Fruit fly (Drosophila melanogaster) whole organism, embryonic: ENCODE data around the gene Cap-D2.

ENCODE experiments used
- CG10321 ChIP-seq: fragments of 200-800 bp; sonication (Bioruptor generic); IDR thresholded peaks from 2 replicates; pipeline ENCODE4 v1.3.6; 2022; ENCODE audit warnings: missing biosample characterization, missing genetic modification characterization
- CG10979 ChIP-seq: fragments of 200-800 bp; sonication (Bioruptor generic); optimal IDR thresholded peaks from 2 replicates; lab custom pipeline; 2018; ENCODE audit warnings: missing biosample characterization, mild to moderate bottlenecking, missing genetic modification characterization, moderate library complexity
- CG11085 ChIP-seq: fragments of 200-800 bp; sonication (Bioruptor generic); IDR thresholded peaks from 2 replicates; pipeline ENCODE4 v1.3.6; 2022; ENCODE audit warnings: missing biosample characterization, missing genetic modification characterization
- CG11398 ChIP-seq: fragments of 200-800 bp; sonication (Bioruptor generic); optimal IDR thresholded peaks from 2 replicates; lab custom pipeline; 2016; ENCODE audit warnings: missing biosample characterization, missing genetic modification characterization
- CG11504 ChIP-seq: fragments of 200-800 bp; sonication (Bioruptor generic); optimal IDR thresholded peaks from 3 replicates; lab custom pipeline; 2019; ENCODE audit warnings: missing biosample characterization, mild to moderate bottlenecking, missing genetic modification characterization, moderate library complexity
- CG13296 ChIP-seq: fragments of 200-800 bp; sonication (Bioruptor generic); optimal IDR thresholded peaks from 3 replicates; lab custom pipeline; 2018; ENCODE audit warnings: missing biosample characterization, mild to moderate bottlenecking, missing genetic modification characterization
- CG13775 ChIP-seq: fragments of 200-800 bp; sonication (Bioruptor generic); optimal IDR thresholded peaks from 3 replicates; lab custom pipeline; 2017; ENCODE audit warnings: missing biosample characterization, mild to moderate bottlenecking, missing genetic modification characterization
- CG14860 ChIP-seq: fragments of 200-800 bp; sonication (Bioruptor generic); IDR thresholded peaks from 3 replicates; pipeline ENCODE4 v1.3.6; 2022; ENCODE audit warnings: missing biosample characterization, missing genetic modification characterization; ENCODE audit not compliant: partially characterized antibody
- CG17328 ChIP-seq: fragments of 200-800 bp; sonication (Bioruptor generic); IDR thresholded peaks from 2 replicates; pipeline ENCODE4 v1.3.6; 2022; ENCODE audit warnings: missing biosample characterization, missing genetic modification characterization
- CG2712 ChIP-seq: fragments of 200-800 bp; optimal IDR thresholded peaks from 3 replicates; lab custom pipeline; 2019; ENCODE audit warnings: missing biosample characterization, mild to moderate bottlenecking, missing genetic modification characterization, moderate library complexity
- CG3281 ChIP-seq: fragments of 200-800 bp; sonication (Bioruptor generic); optimal IDR thresholded peaks from 3 replicates; lab custom pipeline; 2017; ENCODE audit warnings: missing biosample characterization, mild to moderate bottlenecking, missing genetic modification characterization
- CG6765 ChIP-seq: fragments of 200-800 bp; sonication (Bioruptor generic); optimal IDR thresholded peaks from 3 replicates; lab custom pipeline; 2017; ENCODE audit warnings: missing biosample characterization, mild to moderate bottlenecking, missing genetic modification characterization
- CG7745 ChIP-seq: fragments of 200-800 bp; sonication (Bioruptor generic); optimal IDR thresholded peaks from 2 replicates; lab custom pipeline; 2018; ENCODE audit warnings: missing biosample characterization, mild to moderate bottlenecking, missing genetic modification characterization, moderate library complexity
- CG9817 ChIP-seq: fragments of 200-800 bp; sonication (Bioruptor generic); optimal IDR thresholded peaks from 2 replicates; lab custom pipeline; 2018; ENCODE audit warnings: missing biosample characterization, mild to moderate bottlenecking, missing genetic modification characterization, moderate library complexity
- H2.0 ChIP-seq: fragments of 200-800 bp; sonication (Bioruptor generic); IDR thresholded peaks from 2 replicates; pipeline ENCODE4 v1.3.6; 2022; ENCODE audit warnings: missing biosample characterization, missing genetic modification characterization
- HLHmδ ChIP-seq: fragments of 200-800 bp; sonication (Bioruptor generic); optimal IDR thresholded peaks from 2 replicates; lab custom pipeline; 2018; ENCODE audit warnings: missing biosample characterization, mild to moderate bottlenecking, missing genetic modification characterization, moderate library complexity
- HmgD ChIP-seq: fragments of 200-800 bp; sonication (Bioruptor generic); optimal IDR thresholded peaks from 3 replicates; lab custom pipeline; 2016; ENCODE audit warnings: missing biosample characterization, missing genetic modification characterization
- Hmr ChIP-seq: fragments of 200-800 bp; sonication (Bioruptor generic); optimal IDR thresholded peaks from 3 replicates; lab custom pipeline; 2017; ENCODE audit warnings: mild to moderate bottlenecking, missing biosample characterization, missing genetic modification reagents, missing genetic modification characterization
- Hmx ChIP-seq: fragments of 200-800 bp; sonication (Bioruptor generic); optimal IDR thresholded peaks from 2 replicates; lab custom pipeline; 2016; ENCODE audit warnings: missing biosample characterization, missing genetic modification characterization
- Lim3 ChIP-seq: fragments of 200-800 bp; sonication (Bioruptor generic); IDR thresholded peaks from 2 replicates; pipeline ENCODE4 v1.3.6; 2022; ENCODE audit warnings: missing biosample characterization, missing genetic modification characterization
- Max ChIP-seq: fragments of 200-800 bp; sonication (Bioruptor generic); optimal IDR thresholded peaks from 2 replicates; lab custom pipeline; 2016; ENCODE audit warnings: missing biosample characterization, mild to moderate bottlenecking, missing genetic modification characterization
- Med ChIP-seq: fragments of 200-800 bp; sonication (Bioruptor generic); peaks from one replicate; lab custom pipeline; 2016; ENCODE audit warnings: missing biosample characterization, missing genetic modification characterization, mild to moderate bottlenecking, inconsistent platforms, moderate library complexity
- Optix ChIP-seq: fragments of 200-800 bp; sonication (Bioruptor generic); IDR thresholded peaks from 3 replicates; pipeline ENCODE4 v1.3.6; 2022; ENCODE audit warnings: missing biosample characterization, missing genetic modification characterization
- Ptx1 ChIP-seq: fragments of 200-800 bp; sonication (Bioruptor generic); IDR thresholded peaks from 2 replicates; pipeline ENCODE4 v1.3.6; 2022; ENCODE audit warnings: missing biosample characterization, missing genetic modification characterization
- Ssrp ChIP-seq: fragments of 200-800 bp; sonication (Bioruptor generic); optimal IDR thresholded peaks from 2 replicates; lab custom pipeline; 2018; ENCODE audit warnings: missing biosample characterization, mild to moderate bottlenecking, missing genetic modification characterization, moderate library complexity
- Xrp1 ChIP-seq: fragments of 200-800 bp; sonication (Bioruptor generic); IDR thresholded peaks from 2 replicates; pipeline ENCODE4 v1.3.6; 2022; ENCODE audit warnings: missing biosample characterization, missing genetic modification characterization
- aop ChIP-seq: fragments of 200-800 bp; sonication (Bioruptor generic); IDR thresholded peaks from 2 replicates; pipeline ENCODE4 v1.3.6; 2022; ENCODE audit warnings: missing biosample characterization, missing genetic modification characterization
- ap ChIP-seq: fragments of 200-800 bp; sonication (Bioruptor generic); IDR thresholded peaks from 2 replicates; pipeline ENCODE4 v1.3.6; 2022; ENCODE audit warnings: missing biosample characterization, missing genetic modification characterization
- az2 ChIP-seq: fragments of 200-800 bp; sonication (Bioruptor generic); optimal IDR thresholded peaks from 3 replicates; lab custom pipeline; 2016; ENCODE audit warnings: missing biosample characterization, missing genetic modification characterization
- bbx ChIP-seq: fragments of 200-800 bp; sonication (Bioruptor generic); IDR thresholded peaks from 2 replicates; pipeline ENCODE4 v1.3.6; 2022; ENCODE audit warnings: missing biosample characterization, missing genetic modification characterization; ENCODE audit not compliant: partially characterized antibody
- bsh ChIP-seq, 2 experiments: fragments of 200-800 bp; sonication (Bioruptor generic); optimal IDR thresholded peaks; 2 replicates each; lab custom pipeline; 2017 to 2018; ENCODE audit warnings: mild to moderate bottlenecking in 2 of 2, missing biosample characterization in 2 of 2, missing genetic modification characterization in 2 of 2, moderate library complexity in 1 of 2
- btn ChIP-seq: fragments of 200-800 bp; sonication (Bioruptor generic); optimal IDR thresholded peaks from 2 replicates; lab custom pipeline; 2016; ENCODE audit warnings: missing biosample characterization, missing genetic modification characterization
- cas ChIP-seq: fragments of 200-800 bp; sonication (Bioruptor generic); IDR thresholded peaks from 2 replicates; pipeline ENCODE4 v1.3.6; 2022; ENCODE audit warnings: missing biosample characterization, missing genetic modification characterization
- corto ChIP-seq: fragments of 200-800 bp; sonication (Bioruptor generic); optimal IDR thresholded peaks from 2 replicates; lab custom pipeline; 2016; ENCODE audit warnings: missing biosample characterization, mild to moderate bottlenecking, missing genetic modification characterization, moderate library complexity
- dati ChIP-seq: fragments of 200-800 bp; sonication (Bioruptor generic); IDR thresholded peaks from 2 replicates; pipeline ENCODE4 v1.3.6; 2022; ENCODE audit warnings: missing biosample characterization, missing genetic modification characterization
- dmrt99B ChIP-seq: fragments of 200-800 bp; sonication (Bioruptor generic); optimal IDR thresholded peaks from 2 replicates; lab custom pipeline; 2018; ENCODE audit warnings: missing biosample characterization, mild to moderate bottlenecking, missing genetic modification characterization, moderate library complexity
- eve ChIP-seq, 2 experiments: fragments of >200 bp; optimal IDR thresholded peaks; 2 replicates each; lab custom pipeline; 2017; ENCODE audit warnings: missing biosample characterization in 2 of 2, missing genetic modification characterization in 2 of 2
- gfzf ChIP-seq: fragments of 200-800 bp; sonication (Bioruptor generic); optimal IDR thresholded peaks from 2 replicates; lab custom pipeline; 2016; ENCODE audit warnings: missing biosample characterization, mild to moderate bottlenecking, missing genetic modification characterization, moderate library complexity
- grau ChIP-seq: fragments of 200-800 bp; optimal IDR thresholded peaks from 3 replicates; lab custom pipeline; 2019; ENCODE audit warnings: missing biosample characterization, mild to moderate bottlenecking, missing genetic modification characterization, moderate library complexity
- kay ChIP-seq: fragments of 200-800 bp; sonication (Bioruptor generic); optimal IDR thresholded peaks from 2 replicates; lab custom pipeline; 2016; ENCODE audit warnings: missing biosample characterization, missing genetic modification characterization
- lmd ChIP-seq: fragments of 200-800 bp; sonication (Bioruptor generic); IDR thresholded peaks from 2 replicates; pipeline ENCODE4 v1.3.6; 2022; ENCODE audit warnings: missing biosample characterization, missing genetic modification characterization
- onecut ChIP-seq: fragments of 200-800 bp; sonication (Bioruptor generic); IDR thresholded peaks from 2 replicates; pipeline ENCODE4 v1.3.6; 2022; ENCODE audit warnings: missing biosample characterization, missing genetic modification characterization
- ro ChIP-seq: fragments of 200-800 bp; sonication (Bioruptor generic); IDR thresholded peaks from 2 replicates; pipeline ENCODE4 v1.3.6; 2022; ENCODE audit warnings: missing biosample characterization, missing genetic modification characterization
- row ChIP-seq: fragments of 200-800 bp; sonication (Bioruptor generic); IDR thresholded peaks from 3 replicates; pipeline ENCODE4 v1.3.6; 2022; ENCODE audit warnings: missing biosample characterization, missing genetic modification characterization
- sens ChIP-seq: fragments of 200-800 bp; sonication (Bioruptor generic); peaks from one replicate; lab custom pipeline; 2016; ENCODE audit warnings: missing biosample characterization, missing genetic modification characterization
- sens-2 ChIP-seq: fragments of 200-800 bp; sonication (Bioruptor generic); IDR thresholded peaks from 2 replicates; pipeline ENCODE4 v1.3.6; 2022; ENCODE audit warnings: missing biosample characterization, missing genetic modification characterization
- sima ChIP-seq: fragments of 200-800 bp; sonication (Bioruptor generic); optimal IDR thresholded peaks from 2 replicates; lab custom pipeline; 2016; ENCODE audit warnings: missing biosample characterization, missing genetic modification characterization
- so ChIP-seq: fragments of 200-800 bp; sonication (Bioruptor generic); IDR thresholded peaks from 3 replicates; pipeline ENCODE4 v1.3.6; 2022; ENCODE audit warnings: missing biosample characterization, missing genetic modification characterization
- sr ChIP-seq: fragments of 200-800 bp; sonication (Bioruptor generic); IDR thresholded peaks from 3 replicates; pipeline ENCODE4 v1.3.6; 2022; ENCODE audit warnings: missing biosample characterization, missing genetic modification characterization
- tna ChIP-seq: fragments of 200-800 bp; sonication (Bioruptor generic); IDR thresholded peaks from 2 replicates; pipeline ENCODE4 v1.3.6; 2022; ENCODE audit warnings: missing biosample characterization, missing genetic modification characterization; ENCODE audit not compliant: partially characterized antibody
- twi ChIP-seq: fragments of 200-800 bp; optimal IDR thresholded peaks from 2 replicates; lab custom pipeline; 2019; ENCODE audit warnings: missing biosample characterization, mild to moderate bottlenecking, missing genetic modification characterization, moderate library complexity
- zfh1 ChIP-seq: fragments of 200-800 bp; sonication (Bioruptor generic); IDR thresholded peaks from 3 replicates; pipeline ENCODE4 v1.3.6; 2022; ENCODE audit warnings: missing biosample characterization, missing genetic modification characterization

The Cap-D2 gene

dm6 chr3R:29711434-29711833, 36.0 kb downstream of the Cap-D2 start:
- no peak for TF ChIP-seq Hmx (GFP tag; lab: Kevin White, UChicago)
- TF ChIP-seq ap (GFP tag; lab: Robert Waterston, UW): no peak
- TF ChIP-seq btn: no peak
- TF ChIP-seq Ptx1 (GFP tag; lab: Robert Waterston, UW): peak; percentile 33; the same call in 1 of the 2 replicates
- no peak for TF ChIP-seq twi (tag; lab: Kevin White, UChicago)
- peak; percentile 14 for TF ChIP-seq CG2712 (tag; lab: Kevin White, UChicago)
- no peak for TF ChIP-seq kay (GFP tag; lab: Kevin White, UChicago)
- no peak for TF ChIP-seq Max (GFP tag; lab: Kevin White, UChicago)
- no peak for TF ChIP-seq Ssrp (tag; lab: Kevin White, UChicago)
- no peak for TF ChIP-seq ro (GFP tag; lab: Robert Waterston, UW)
- TF ChIP-seq dmrt99B (tag; lab: Kevin White, UChicago): peak; percentile 49
- TF ChIP-seq CG13296 (GFP tag; lab: Kevin White, UChicago): no peak
- peak in 1 of 2 experiments; percentile 40 for TF ChIP-seq bsh (GFP tag; optimal IDR thresholded peaks at IDR 0.05; lab: Kevin White, UChicago)
- TF ChIP-seq CG6765 (GFP tag; lab: Kevin White, UChicago): no peak
- TF ChIP-seq CG10321 (GFP tag; lab: Robert Waterston, UW): no peak
- peak; percentile 11 for TF ChIP-seq az2 (GFP tag; lab: Kevin White, UChicago)
- no peak for TF ChIP-seq dati (GFP tag; lab: Robert Waterston, UW)
- no peak for TF ChIP-seq gfzf (GFP tag; lab: Kevin White, UChicago)
- no peak for TF ChIP-seq aop (GFP tag; lab: Robert Waterston, UW)
- TF ChIP-seq Hmr (GFP tag; lab: Kevin White, UChicago): no peak
- TF ChIP-seq lmd (GFP tag; lab: Robert Waterston, UW): peak; percentile 33; the same call in 1 of the 2 replicates
- no peak for TF ChIP-seq tna (GFP tag; lab: Robert Waterston, UW)
- TF ChIP-seq CG11085 (GFP tag; lab: Robert Waterston, UW): no peak
- no peak for TF ChIP-seq HmgD (GFP tag; lab: Kevin White, UChicago)
- TF ChIP-seq sima (GFP tag; lab: Kevin White, UChicago): no peak
- TF ChIP-seq CG9817: no peak
- peak; percentile 53 for TF ChIP-seq Med
- no peak for TF ChIP-seq CG13775 (GFP tag; lab: Kevin White, UChicago)
- TF ChIP-seq sens-2 (GFP tag; lab: Robert Waterston, UW): 0 out of 2 replicates have a peak, but pooled peaks have one; percentile 14
- no peak for TF ChIP-seq bbx (GFP tag; lab: Robert Waterston, UW)
- TF ChIP-seq Xrp1 (GFP tag; lab: Robert Waterston, UW): peak; percentile 43
- TF ChIP-seq sens: peak; percentile 81
- TF ChIP-seq row (GFP tag; lab: Robert Waterston, UW): peak; percentile 35; the same call in 2 of the 3 replicates
- TF ChIP-seq so: no peak
- peak; percentile 59 for TF ChIP-seq CG17328 (GFP tag; lab: Robert Waterston, UW)
- peak; percentile 0 for TF ChIP-seq grau (tag; lab: Kevin White, UChicago)
- no peak for TF ChIP-seq Lim3 (GFP tag; lab: Robert Waterston, UW)
- peak; percentile 54; the same call in 2 of the 3 replicates for TF ChIP-seq zfh1 (GFP tag; lab: Robert Waterston, UW)
- TF ChIP-seq HLHmδ (GFP tag; lab: Kevin White, UChicago): no peak
- peak; percentile 32 for TF ChIP-seq CG11504 (tag; lab: Kevin White, UChicago)
- no peak for TF ChIP-seq sr
- no peak for TF ChIP-seq CG7745 (tag; lab: Kevin White, UChicago)
- TF ChIP-seq cas: no peak
- TF ChIP-seq Optix: peak; percentile 46; the same call in 1 of the 3 replicates
- no peak for TF ChIP-seq onecut
- no peak for TF ChIP-seq CG3281
- TF ChIP-seq corto (GFP tag; lab: Kevin White, UChicago): no peak
- TF ChIP-seq CG11398: no peak
- 0 out of 2 replicates have a peak, but pooled peaks have one; percentile 13 for TF ChIP-seq H2.0 (GFP tag; lab: Robert Waterston, UW)
- no peak for TF ChIP-seq eve (GFP tag; optimal IDR thresholded peaks at IDR 0.05; lab: Kevin White, UChicago)
- peak; percentile 11 for TF ChIP-seq CG10979
- no peak for TF ChIP-seq CG14860 (GFP tag; lab: Robert Waterston, UW)
